Worm (Caenorhabditis elegans): ENCODE results near the gene trxr-2.
A peak's percentile ranks its signal among the peaks of the same experiment; 100 is the strongest.

The trxr-2 gene

DNA sequence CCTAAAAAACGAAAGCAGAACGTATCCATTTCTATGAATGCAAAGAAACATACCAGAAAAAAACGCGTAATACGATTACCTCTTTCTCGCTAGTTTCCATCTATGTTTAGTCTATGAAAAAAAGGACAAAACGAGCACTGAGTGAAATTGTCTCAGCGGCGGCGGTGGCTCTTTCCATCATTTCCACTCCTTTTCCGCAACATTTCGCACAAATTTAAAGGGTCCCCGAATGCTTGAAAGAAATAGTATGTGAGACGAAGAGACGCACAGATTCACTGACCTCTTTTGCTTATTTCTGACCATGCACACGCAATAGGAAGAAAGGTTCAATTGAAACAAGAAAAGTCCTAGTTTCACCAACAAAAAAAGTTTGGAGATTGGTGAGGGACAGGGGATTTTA is 32.7 kb downstream of the trxr-2 start:
- no peak for TF ChIP-seq ztf-4 (tag; optimal IDR thresholded peaks at IDR 0.05)
- TF ChIP-seq ama-1 (optimal IDR thresholded peaks at IDR 0.05): no peak
- TF ChIP-seq nhr-76 (tag; optimal IDR thresholded peaks at IDR 0.05): no peak

ce11 chrIII:8949147-8949546 is 35.6 kb downstream of the trxr-2 start:
- TF ChIP-seq R02D3.7 (tag; optimal IDR thresholded peaks at IDR 0.05) (no peak), mdl-1 (tag; optimal IDR thresholded peaks at IDR 0.05) (no peak), ama-1 (optimal IDR thresholded peaks at IDR 0.05) (no peak), unc-39 (tag; optimal IDR thresholded peaks at IDR 0.05) (no peak), pha-4 (tag; optimal IDR thresholded peaks at IDR 0.05) (no peak), fkh-10 (GFP tag; optimal IDR thresholded peaks at IDR 0.05) (peak; percentile 56), elt-3 (tag; optimal IDR thresholded peaks at IDR 0.05) (no peak)

- TF ChIP-seq jun-1 (tag; optimal IDR thresholded peaks at IDR 0.05) (no peak), ceh-9 (tag; optimal IDR thresholded peaks at IDR 0.05) (no peak), mml-1 (tag; optimal IDR thresholded peaks at IDR 0.05) (no peak), nhr-237 (tag; optimal IDR thresholded peaks at IDR 0.05) (no peak), skn-1 (tag; optimal IDR thresholded peaks at IDR 0.05) (no peak), ZK546.5 (tag; optimal IDR thresholded peaks at IDR 0.05) (no peak), mdl-1 (tag; optimal IDR thresholded peaks at IDR 0.05) (no peak), nhr-67 (tag; optimal IDR thresholded peaks at IDR 0.05) (no peak), nhr-77 (tag; optimal IDR thresholded peaks at IDR 0.05) (no peak), elt-1 (tag; optimal IDR thresholded peaks at IDR 0.05) (no peak), aly-2 (tag; optimal IDR thresholded peaks at IDR 0.05) (no peak), ceh-82 (tag; optimal IDR thresholded peaks at IDR 0.05) (no peak), tbx-2 (tag; optimal IDR thresholded peaks at IDR 0.05) (no peak), ceh-16 (tag; optimal IDR thresholded peaks at IDR 0.05) (no peak), zag-1 (tag; optimal IDR thresholded peaks at IDR 0.05) (no peak), ama-1 (optimal IDR thresholded peaks at IDR 0.05) (no peak), lin-39 (tag; optimal IDR thresholded peaks at IDR 0.05) (no peak)
Measured at ce11 chrIII:8955536-8955935, 42.0 kb downstream of the trxr-2 start.

ce11 chrIII:8956146-8956646 is 42.6 kb downstream of the trxr-2 start, which contains the start of the genes ZK643.5 and ZK643.2:
Gene ZK643.5, minus strand, starts transcription at chrIII:8956196.
Gene ZK643.2, plus strand, starts transcription at chrIII:8956540.
- TF ChIP-seq ama-1 (optimal IDR thresholded peaks at IDR 0.05) (no peak), elt-2 (tag; optimal IDR thresholded peaks at IDR 0.05) (peak; percentile 14), ztf-11 (tag; optimal IDR thresholded peaks at IDR 0.05) (no peak), nhr-67 (tag; optimal IDR thresholded peaks at IDR 0.05) (no peak), nhr-12 (tag; optimal IDR thresholded peaks at IDR 0.05) (no peak), pqm-1 (tag; optimal IDR thresholded peaks at IDR 0.05) (no peak), ceh-28 (tag; optimal IDR thresholded peaks at IDR 0.05) (peak; percentile 95), lin-15B (tag; optimal IDR thresholded peaks at IDR 0.05) (peak; percentile 48), nfya-1 (tag; optimal IDR thresholded peaks at IDR 0.05; ENCODE audit: insufficient read depth) (peak; percentile 86), tbx-2 (tag; optimal IDR thresholded peaks at IDR 0.05) (no peak), aly-2 (tag; optimal IDR thresholded peaks at IDR 0.05) (no peak), unc-39 (tag; optimal IDR thresholded peaks at IDR 0.05) (no peak), hmg-11 (tag; optimal IDR thresholded peaks at IDR 0.05) (peak; percentile 86), jun-1 (tag; optimal IDR thresholded peaks at IDR 0.05) (no peak), ztf-4 (tag; optimal IDR thresholded peaks at IDR 0.05) (no peak), daf-12 (tag; optimal IDR thresholded peaks at IDR 0.05) (no peak), ceh-16 (tag; optimal IDR thresholded peaks at IDR 0.05) (no peak), R02D3.7 (tag; optimal IDR thresholded peaks at IDR 0.05) (peak; percentile 27), egl-27 (tag; optimal IDR thresholded peaks at IDR 0.05) (no peak), nhr-11 (tag; optimal IDR thresholded peaks at IDR 0.05) (no peak), fkh-10 (GFP tag; optimal IDR thresholded peaks at IDR 0.05) (no peak), skn-1 (tag; optimal IDR thresholded peaks at IDR 0.05) (no peak), ZK546.5 (tag; optimal IDR thresholded peaks at IDR 0.05) (no peak), nhr-77 (tag; optimal IDR thresholded peaks at IDR 0.05) (no peak), fos-1 (tag; optimal IDR thresholded peaks at IDR 0.05) (no peak), elt-1 (tag; optimal IDR thresholded peaks at IDR 0.05) (no peak), zag-1 (tag; optimal IDR thresholded peaks at IDR 0.05) (no peak), egl-5 (tag; optimal IDR thresholded peaks at IDR 0.05) (peak; percentile 10), pha-4 (tag; optimal IDR thresholded peaks at IDR 0.05) (peak; percentile 84), elt-3 (tag; optimal IDR thresholded peaks at IDR 0.05) (no peak), nhr-25 (tag; optimal IDR thresholded peaks at IDR 0.05) (no peak), nhr-237 (tag; optimal IDR thresholded peaks at IDR 0.05) (no peak), ceh-82 (tag; optimal IDR thresholded peaks at IDR 0.05) (peak; percentile 11), sea-2 (GFP tag; optimal IDR thresholded peaks at IDR 0.05) (no peak), ceh-9 (tag; optimal IDR thresholded peaks at IDR 0.05) (no peak), nhr-28 (tag; optimal IDR thresholded peaks at IDR 0.05) (no peak), lsy-12 (tag; optimal IDR thresholded peaks at IDR 0.05) (no peak), fkh-2 (tag; optimal IDR thresholded peaks at IDR 0.05) (no peak), mml-1 (tag; optimal IDR thresholded peaks at IDR 0.05) (no peak), nhr-43 (tag; optimal IDR thresholded peaks at IDR 0.05; ENCODE audit: poor library complexity, severe bottlenecking) (no peak), snpc-4 (tag; optimal IDR thresholded peaks at IDR 0.05) (peak; percentile 38), unc-62 (GFP tag; optimal IDR thresholded peaks at IDR 0.05) (no peak), lin-39 (tag; optimal IDR thresholded peaks at IDR 0.05) (no peak), mdl-1 (tag; optimal IDR thresholded peaks at IDR 0.05) (no peak)
